Worm (Caenorhabditis elegans): ENCODE data around the gene clec-170.
A peak's percentile ranks its signal among the peaks of the same experiment; 100 is the strongest.

The clec-170 gene

DNA sequence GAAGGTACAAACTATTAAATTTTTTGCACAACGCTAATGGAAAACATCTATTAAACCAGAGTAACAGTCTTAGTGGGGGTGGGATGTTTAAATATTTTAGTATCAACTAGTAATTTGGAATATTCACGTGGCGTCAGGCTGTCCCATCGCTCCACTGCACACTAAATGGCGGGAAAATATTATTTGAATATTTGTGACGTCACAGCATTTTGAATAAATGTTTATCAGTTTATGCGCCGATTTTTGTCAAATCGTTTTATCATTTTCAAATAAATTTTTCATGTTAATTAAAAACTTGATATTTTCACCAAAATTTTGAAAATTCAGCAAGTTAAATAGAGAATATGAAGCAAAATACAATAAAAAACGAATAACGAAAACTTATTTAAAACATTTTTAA lies 23.4 kb upstream of the clec-170 start, which contains the start of gene F38A1.15:
Gene F38A1.15, minus strand, starts transcription at position 101 of the 400 bp plus-strand sequence.
- no peak for TF ChIP-seq unc-39 (tag; optimal IDR thresholded peaks at IDR 0.05)
- TF ChIP-seq lin-11 (tag; optimal IDR thresholded peaks at IDR 0.05): no peak
- no peak for TF ChIP-seq fos-1 (tag; optimal IDR thresholded peaks at IDR 0.05)
- no peak for TF ChIP-seq ceh-82 (tag; optimal IDR thresholded peaks at IDR 0.05)
- no peak for TF ChIP-seq peb-1 (tag; optimal IDR thresholded peaks at IDR 0.05)
- TF ChIP-seq ztf-11 (tag; optimal IDR thresholded peaks at IDR 0.05): no peak
- no peak for TF ChIP-seq ztf-1 (GFP tag; conservative IDR thresholded peaks at IDR 0.05)
- TF ChIP-seq nhr-21 (tag; optimal IDR thresholded peaks at IDR 0.05): no peak
- TF ChIP-seq ama-1 (optimal IDR thresholded peaks at IDR 0.05): no peak

DNA sequence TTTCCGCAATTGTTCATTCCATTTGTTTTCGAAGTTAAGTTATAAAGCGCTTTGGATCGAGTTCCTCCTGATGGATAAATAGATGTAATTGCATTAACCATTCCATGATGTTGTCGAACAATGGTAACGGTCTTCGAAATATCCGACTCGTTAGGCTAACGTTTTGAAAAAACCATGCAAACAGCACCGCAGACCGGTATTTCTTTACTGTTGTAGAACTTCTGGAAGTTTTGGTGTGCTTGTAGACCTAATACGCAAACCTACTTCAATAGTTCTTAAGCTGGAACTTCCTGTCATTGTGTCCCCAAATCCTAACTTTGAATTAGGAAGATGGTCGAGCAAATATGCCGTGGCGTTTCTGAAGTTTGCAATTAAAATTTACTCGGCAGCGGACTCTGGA lies 21.4 kb upstream of the clec-170 start, which contains the start of gene F38A1.9:
Gene F38A1.9, minus strand, starts transcription at position 101 of the 400 bp plus-strand sequence.
- TF ChIP-seq ceh-82 (tag; optimal IDR thresholded peaks at IDR 0.05) (no peak), elt-1 (tag; optimal IDR thresholded peaks at IDR 0.05) (no peak), snpc-4 (tag; optimal IDR thresholded peaks at IDR 0.05) (no peak), gmeb-1 (tag; optimal IDR thresholded peaks at IDR 0.05) (no peak), ztf-1 (GFP tag; conservative IDR thresholded peaks at IDR 0.05) (no peak), nhr-129 (tag; optimal IDR thresholded peaks at IDR 0.05) (no peak), nhr-21 (tag; optimal IDR thresholded peaks at IDR 0.05) (no peak), fos-1 (tag; optimal IDR thresholded peaks at IDR 0.05) (no peak), zag-1 (tag; optimal IDR thresholded peaks at IDR 0.05) (no peak), ztf-11 (tag; optimal IDR thresholded peaks at IDR 0.05) (no peak), ZK546.5 (tag; optimal IDR thresholded peaks at IDR 0.05) (no peak), nhr-6 (tag; optimal IDR thresholded peaks at IDR 0.05) (no peak), blmp-1 (tag; optimal IDR thresholded peaks at IDR 0.05; ENCODE audit: insufficient read depth) (no peak), aly-2 (tag; optimal IDR thresholded peaks at IDR 0.05) (no peak), egl-27 (tag; optimal IDR thresholded peaks at IDR 0.05) (no peak), sem-4 (tag; optimal IDR thresholded peaks at IDR 0.05) (no peak), C34F6.9 (tag; optimal IDR thresholded peaks at IDR 0.05) (no peak), F13H6.1 (tag; optimal IDR thresholded peaks at IDR 0.05) (no peak), lin-13 (GFP tag; optimal IDR thresholded peaks at IDR 0.05) (no peak)

ce11 chrIV:1246762-1247436 lies 19.8 kb upstream of the clec-170 start, which contains the start of the genes clec-165 and F38A1.11:
clec-165 (minus strand) TSS chrIV:1246886.
F38A1.11 (plus strand) TSS chrIV:1247386.
- no peak for TF ChIP-seq nhr-129 (tag; optimal IDR thresholded peaks at IDR 0.05)
- no peak for TF ChIP-seq F13H6.1 (tag; optimal IDR thresholded peaks at IDR 0.05)
- TF ChIP-seq fos-1 (tag; optimal IDR thresholded peaks at IDR 0.05): peak; percentile 15
- no peak for TF ChIP-seq nhr-6 (tag; optimal IDR thresholded peaks at IDR 0.05)
- TF ChIP-seq elt-3 (tag; optimal IDR thresholded peaks at IDR 0.05): no peak
- TF ChIP-seq lin-11 (tag; optimal IDR thresholded peaks at IDR 0.05): no peak

- TF ChIP-seq nhr-77 (tag; optimal IDR thresholded peaks at IDR 0.05) (no peak), lin-39 (tag; optimal IDR thresholded peaks at IDR 0.05) (no peak), snpc-4 (tag; optimal IDR thresholded peaks at IDR 0.05) (no peak), crh-2 (tag; optimal IDR thresholded peaks at IDR 0.05) (no peak), nhr-129 (tag; optimal IDR thresholded peaks at IDR 0.05) (no peak), R02D3.7 (tag; optimal IDR thresholded peaks at IDR 0.05) (no peak), ztf-11 (tag; optimal IDR thresholded peaks at IDR 0.05) (no peak), unc-39 (tag; optimal IDR thresholded peaks at IDR 0.05) (no peak), F13H6.1 (tag; optimal IDR thresholded peaks at IDR 0.05) (no peak), nhr-25 (tag; optimal IDR thresholded peaks at IDR 0.05) (no peak), ceh-16 (tag; optimal IDR thresholded peaks at IDR 0.05) (no peak), ztf-1 (GFP tag; conservative IDR thresholded peaks at IDR 0.05) (no peak), mab-5 (tag; optimal IDR thresholded peaks at IDR 0.05) (no peak), zag-1 (tag; optimal IDR thresholded peaks at IDR 0.05) (no peak), ceh-82 (tag; optimal IDR thresholded peaks at IDR 0.05) (no peak), lsy-2 (tag; optimal IDR thresholded peaks at IDR 0.05) (no peak), lin-13 (GFP tag; optimal IDR thresholded peaks at IDR 0.05) (no peak), peb-1 (tag; optimal IDR thresholded peaks at IDR 0.05) (no peak), lin-11 (tag; optimal IDR thresholded peaks at IDR 0.05) (no peak), sem-4 (tag; optimal IDR thresholded peaks at IDR 0.05) (no peak)
Observed at ce11 chrIV:1251242-1251911, 15.3 kb upstream of the clec-170 start, which contains the start of the genes clec-166 and F38A1.6. clec-166 (minus strand) TSS chrIV:1251342. F38A1.6 (plus strand) TSS chrIV:1251861.
